Fruit fly (Drosophila melanogaster) whole organism, embryonic: ENCODE results near the gene CG32246.

Source experiments
- Atf-2 ChIP-seq: fragments of 200-800 bp; sonication (Bioruptor generic); optimal IDR thresholded peaks from 2 replicates; lab custom pipeline; 2016; ENCODE audit warnings: missing biosample characterization, missing genetic modification characterization
- CG12155 ChIP-seq: fragments of 200-800 bp; sonication (Bioruptor generic); optimal IDR thresholded peaks from 3 replicates; lab custom pipeline; 2016; ENCODE audit warnings: missing biosample characterization, missing genetic modification characterization
- CG12769 ChIP-seq: fragments of 200-800 bp; sonication (Bioruptor generic); optimal IDR thresholded peaks from 2 replicates; lab custom pipeline; 2019; ENCODE audit warnings: missing biosample characterization, mild to moderate bottlenecking, missing genetic modification characterization, moderate library complexity
- CG14667 ChIP-seq: fragments of 200-800 bp; sonication (Bioruptor generic); IDR thresholded peaks from 2 replicates; pipeline ENCODE4 v1.3.6; 2022; ENCODE audit warnings: missing biosample characterization, missing genetic modification characterization
- CG15073 ChIP-seq: fragments of 200-800 bp; sonication (Bioruptor generic); optimal IDR thresholded peaks from 2 replicates; lab custom pipeline; 2016; ENCODE audit warnings: missing biosample characterization, missing genetic modification characterization
- CG17385 ChIP-seq: fragments of 200-800 bp; sonication (Bioruptor generic); optimal IDR thresholded peaks from 3 replicates; lab custom pipeline; 2018; ENCODE audit warnings: missing biosample characterization, mild to moderate bottlenecking, missing genetic modification characterization
- CG17802 ChIP-seq: fragments of 200-800 bp; sonication (Bioruptor generic); optimal IDR thresholded peaks from 2 replicates; lab custom pipeline; 2018; ENCODE audit warnings: missing biosample characterization, mild to moderate bottlenecking, missing genetic modification characterization, moderate library complexity
- CG1792 ChIP-seq: fragments of 200-800 bp; sonication (Bioruptor generic); optimal IDR thresholded peaks from 2 replicates; lab custom pipeline; 2016; ENCODE audit warnings: missing biosample characterization, missing genetic modification characterization
- CG2129 ChIP-seq: fragments of 200-800 bp; sonication (Bioruptor generic); IDR thresholded peaks from 2 replicates; pipeline ENCODE4 v1.3.6; 2022; ENCODE audit warnings: missing biosample characterization, missing genetic modification characterization; ENCODE audit not compliant: partially characterized antibody
- CG2678 ChIP-seq: fragments of 200-800 bp; sonication (Bioruptor generic); optimal IDR thresholded peaks from 3 replicates; lab custom pipeline; 2019; ENCODE audit warnings: missing biosample characterization, mild to moderate bottlenecking, missing genetic modification characterization, moderate library complexity
- CG2712 ChIP-seq: fragments of 200-800 bp; optimal IDR thresholded peaks from 3 replicates; lab custom pipeline; 2019; ENCODE audit warnings: missing biosample characterization, mild to moderate bottlenecking, missing genetic modification characterization, moderate library complexity
- CG2875 ChIP-seq: fragments of 200-800 bp; sonication (Bioruptor generic); optimal IDR thresholded peaks from 2 replicates; lab custom pipeline; 2017; ENCODE audit warnings: missing biosample characterization, mild to moderate bottlenecking, missing genetic modification characterization, missing genetic modification reagents
- CG31365 ChIP-seq: fragments of 200-800 bp; sonication (Bioruptor generic); optimal IDR thresholded peaks from 2 replicates; lab custom pipeline; 2018; ENCODE audit warnings: missing biosample characterization, mild to moderate bottlenecking, missing genetic modification characterization
- CG3281 ChIP-seq: fragments of 200-800 bp; sonication (Bioruptor generic); optimal IDR thresholded peaks from 3 replicates; lab custom pipeline; 2017; ENCODE audit warnings: missing biosample characterization, mild to moderate bottlenecking, missing genetic modification characterization
- CG3838 ChIP-seq: fragments of 200-800 bp; sonication (Bioruptor generic); optimal IDR thresholded peaks from 3 replicates; lab custom pipeline; 2016; ENCODE audit warnings: missing biosample characterization, missing genetic modification characterization
- CG5180 ChIP-seq: fragments of 200-800 bp; sonication (Bioruptor generic); optimal IDR thresholded peaks from 3 replicates; lab custom pipeline; 2017; ENCODE audit warnings: missing biosample characterization, missing genetic modification characterization, mild to moderate bottlenecking, moderate library complexity, missing genetic modification reagents
- CG6272 ChIP-seq: fragments of 200-800 bp; sonication (Bioruptor generic); IDR thresholded peaks from 2 replicates; pipeline ENCODE4 v1.3.6; 2022; ENCODE audit warnings: missing biosample characterization, missing genetic modification characterization
- CG7987 ChIP-seq: fragments of 200-800 bp; sonication (Bioruptor generic); optimal IDR thresholded peaks from 2 replicates; lab custom pipeline; 2018; ENCODE audit warnings: missing biosample characterization, mild to moderate bottlenecking, missing genetic modification characterization, moderate library complexity
- CG9215 ChIP-seq: fragments of 200-800 bp; sonication (Bioruptor generic); IDR thresholded peaks from 2 replicates; pipeline ENCODE4 v1.3.6; 2022; ENCODE audit warnings: missing biosample characterization, missing genetic modification characterization
- D19B ChIP-seq: fragments of 200-800 bp; sonication (Bioruptor generic); optimal IDR thresholded peaks from 2 replicates; lab custom pipeline; 2017; ENCODE audit warnings: missing biosample characterization, mild to moderate bottlenecking, missing genetic modification characterization
- Fer2 ChIP-seq: fragments of 200-800 bp; sonication (Bioruptor generic); optimal IDR thresholded peaks from 2 replicates; lab custom pipeline; 2018; ENCODE audit warnings: missing biosample characterization, mild to moderate bottlenecking, missing genetic modification characterization, moderate library complexity
- GATAe ChIP-seq: fragments of 200-800 bp; sonication (Bioruptor generic); conservative IDR thresholded peaks from 2 replicates; pipeline ENCODE4 v1.3.6; 2022; ENCODE audit warnings: missing biosample characterization, missing genetic modification characterization
- H15 ChIP-seq: fragments of 200-800 bp; sonication (Bioruptor generic); IDR thresholded peaks from 3 replicates; pipeline ENCODE4 v1.3.6; 2022; ENCODE audit warnings: missing biosample characterization, missing genetic modification characterization
- H2.0 ChIP-seq: fragments of 200-800 bp; sonication (Bioruptor generic); IDR thresholded peaks from 2 replicates; pipeline ENCODE4 v1.3.6; 2022; ENCODE audit warnings: missing biosample characterization, missing genetic modification characterization
- HLH3B ChIP-seq: fragments of 200-800 bp; sonication (Bioruptor generic); IDR thresholded peaks from 2 replicates; pipeline ENCODE4 v1.3.6; 2022; ENCODE audit warnings: missing biosample characterization, missing genetic modification characterization
- Lhr ChIP-seq: fragments of 200-800 bp; sonication (Bioruptor generic); optimal IDR thresholded peaks from 3 replicates; lab custom pipeline; 2017; ENCODE audit warnings: mild to moderate bottlenecking, missing biosample characterization, missing genetic modification reagents, missing genetic modification characterization
- NC2β ChIP-seq: fragments of 200-800 bp; sonication (Bioruptor generic); optimal IDR thresholded peaks from 2 replicates; lab custom pipeline; 2016; ENCODE audit warnings: missing biosample characterization, missing genetic modification characterization
- Rx ChIP-seq: fragments of 200-800 bp; sonication (Bioruptor generic); IDR thresholded peaks from 2 replicates; pipeline ENCODE4 v1.3.6; 2022; ENCODE audit warnings: missing biosample characterization, missing genetic modification characterization
- Trl ChIP-seq, 3 experiments: fragments of >200 bp in 2 of 3; fragments of 200-800 bp in 1 of 3; sonication (Bioruptor generic) in 1 of 3; optimal IDR thresholded peaks; 2 replicates in 1 of 3; 3 replicates in 2 of 3; lab custom pipeline; 2016 to 2017; ENCODE audit warnings: missing biosample characterization in 1 of 3, missing genetic modification characterization in 1 of 3
- cad ChIP-seq: fragments of >200 bp; optimal IDR thresholded peaks from 2 replicates; lab custom pipeline; 2017; ENCODE audit warnings: missing biosample characterization, missing genetic modification characterization
- crc ChIP-seq: fragments of 200-800 bp; sonication (Bioruptor generic); optimal IDR thresholded peaks from 2 replicates; lab custom pipeline; 2016; ENCODE audit warnings: missing biosample characterization, missing genetic modification characterization
- fd64A ChIP-seq: fragments of 200-800 bp; sonication (Bioruptor generic); optimal IDR thresholded peaks from 3 replicates; lab custom pipeline; 2018; ENCODE audit warnings: missing biosample characterization, mild to moderate bottlenecking, missing genetic modification characterization
- fru ChIP-seq: fragments of >200 bp; optimal IDR thresholded peaks from 2 replicates; lab custom pipeline; 2017
- fu2 ChIP-seq: fragments of 200-800 bp; sonication (Bioruptor generic); optimal IDR thresholded peaks from 2 replicates; lab custom pipeline; 2016; ENCODE audit warnings: missing biosample characterization, missing genetic modification characterization
- gem ChIP-seq: fragments of 200-800 bp; sonication (Bioruptor generic); optimal IDR thresholded peaks from 2 replicates; lab custom pipeline; 2019; ENCODE audit warnings: missing biosample characterization, mild to moderate bottlenecking, missing genetic modification characterization, moderate library complexity
- her ChIP-seq: fragments of 200-800 bp; sonication (Bioruptor generic); optimal IDR thresholded peaks from 2 replicates; lab custom pipeline; 2016; ENCODE audit warnings: missing biosample characterization, missing genetic modification characterization
- kah ChIP-seq: fragments of 200-800 bp; sonication (Bioruptor generic); optimal IDR thresholded peaks from 2 replicates; lab custom pipeline; 2018; ENCODE audit warnings: missing biosample characterization, mild to moderate bottlenecking, missing genetic modification characterization
- nom ChIP-seq: fragments of 200-800 bp; sonication (Bioruptor generic); optimal IDR thresholded peaks from 2 replicates; lab custom pipeline; 2017; ENCODE audit warnings: missing biosample characterization, missing genetic modification characterization, mild to moderate bottlenecking, moderate library complexity, missing genetic modification reagents
- org-1 ChIP-seq: fragments of 200-800 bp; sonication (Bioruptor generic); optimal IDR thresholded peaks from 2 replicates; lab custom pipeline; 2017; ENCODE audit warnings: missing biosample characterization, missing genetic modification characterization
- pan ChIP-seq, 4 experiments: fragments of >200 bp in 3 of 4; fragments of 200-800 bp in 1 of 4; sonication (Bioruptor generic) in 1 of 4; optimal IDR thresholded peaks in 3 of 4; IDR thresholded peaks in 1 of 4; 2 replicates each; pipeline versions ENCODE4 v1.3.6 to Lab custom; 2017 to 2022; ENCODE audit warnings: missing biosample characterization in 2 of 4, missing genetic modification characterization in 2 of 4, mixed read lengths in 1 of 4
- pb ChIP-seq: fragments of 200-800 bp; sonication (Bioruptor generic); optimal IDR thresholded peaks from 3 replicates; lab custom pipeline; 2016; ENCODE audit warnings: missing biosample characterization, missing genetic modification characterization
- ranshi ChIP-seq: fragments of 200-800 bp; sonication (Bioruptor generic); IDR thresholded peaks from 2 replicates; pipeline ENCODE4 v1.3.6; 2022; ENCODE audit warnings: missing biosample characterization, missing genetic modification characterization
- sob ChIP-seq: fragments of 200-800 bp; sonication (Bioruptor generic); IDR thresholded peaks from 2 replicates; pipeline ENCODE4 v1.3.6; 2022; ENCODE audit warnings: missing biosample characterization, missing genetic modification characterization
- ssp ChIP-seq: fragments of 200-800 bp; sonication (Bioruptor generic); IDR thresholded peaks from 2 replicates; pipeline ENCODE4 v1.3.6; 2022; ENCODE audit warnings: missing biosample characterization, missing genetic modification characterization
- stwl ChIP-seq: fragments of 200-800 bp; sonication (Bioruptor generic); optimal IDR thresholded peaks from 3 replicates; lab custom pipeline; 2018; ENCODE audit warnings: missing biosample characterization, mild to moderate bottlenecking, missing genetic modification characterization, moderate library complexity
- tup ChIP-seq: fragments of 200-800 bp; sonication (Bioruptor generic); optimal IDR thresholded peaks from 2 replicates; lab custom pipeline; 2016; ENCODE audit warnings: missing biosample characterization, mild to moderate bottlenecking, missing genetic modification characterization, moderate library complexity
- twi ChIP-seq: fragments of 200-800 bp; optimal IDR thresholded peaks from 2 replicates; lab custom pipeline; 2019; ENCODE audit warnings: missing biosample characterization, mild to moderate bottlenecking, missing genetic modification characterization, moderate library complexity
- wor ChIP-seq: fragments of 200-800 bp; sonication (Bioruptor generic); IDR thresholded peaks from 2 replicates; pipeline ENCODE4 v1.3.6; 2022; ENCODE audit warnings: missing biosample characterization, missing genetic modification characterization

CG32246 gene

DNA sequence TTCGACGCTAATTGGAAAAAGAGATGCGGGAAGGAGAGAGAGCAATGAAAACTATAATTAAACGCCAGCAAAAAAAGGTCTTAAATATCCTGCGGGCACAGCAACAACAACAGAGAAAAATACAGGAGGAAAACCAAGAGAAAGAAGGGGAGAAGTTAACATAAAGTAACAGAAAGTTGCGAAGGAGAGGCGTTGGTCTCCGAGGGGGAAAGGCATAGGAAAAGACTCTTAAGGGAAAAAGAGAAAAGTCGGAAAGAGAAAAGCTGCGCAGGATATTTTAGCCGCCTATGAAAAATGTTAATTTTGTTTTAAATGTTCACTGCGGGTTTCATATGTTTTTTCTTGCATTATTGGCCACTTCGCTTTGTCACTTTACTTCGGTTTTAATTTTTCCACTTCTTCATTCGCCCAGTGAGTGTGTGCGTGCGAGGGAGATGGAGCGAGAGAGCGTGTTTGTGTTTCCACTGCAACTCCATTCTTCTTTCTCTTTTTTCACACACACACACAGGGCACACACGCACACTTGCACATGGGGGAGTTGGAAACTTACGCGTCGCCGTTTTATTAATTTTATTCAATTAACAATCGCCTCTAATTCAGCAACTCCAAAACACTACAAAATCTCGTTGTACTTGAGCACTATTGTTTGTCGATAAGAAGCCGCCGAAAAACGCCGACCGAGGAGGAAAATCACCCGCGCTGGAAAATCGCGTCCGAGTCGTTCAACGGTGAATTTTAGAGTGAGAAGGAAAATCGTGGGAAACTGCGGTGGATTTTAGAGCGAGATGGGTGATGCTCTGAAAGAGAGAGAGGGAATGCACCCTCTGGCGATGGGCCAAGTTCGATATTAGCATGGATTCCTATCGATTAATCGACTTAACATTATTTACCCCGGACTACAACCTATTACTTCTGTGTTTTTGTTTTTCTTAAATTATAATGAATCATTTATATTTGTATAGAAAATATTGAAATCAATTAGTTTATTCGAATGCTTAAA is 4.7 kb downstream of the CG32246 start, which contains the start of gene Src64B (continued):
- TF ChIP-seq stwl (peak; percentile 45), GATAe (GFP tag; lab: Robert Waterston, UW) (no peak), CG6272 (no peak), Rx (no peak), pb (GFP tag; lab: Kevin White, UChicago) (no peak), CG14667 (GFP tag; lab: Robert Waterston, UW) (no peak), crc (GFP tag; lab: Kevin White, UChicago) (no peak), CG3281 (peak; percentile 22), CG9215 (no peak), Fer2 (no peak), her (GFP tag; lab: Kevin White, UChicago) (no peak), CG2129 (GFP tag; lab: Robert Waterston, UW) (no peak), CG17802 (tag; lab: Kevin White, UChicago) (no peak), CG12155 (GFP tag; lab: Kevin White, UChicago) (no peak), nom (GFP tag; lab: Kevin White, UChicago) (peak; percentile 54), ranshi (no peak), Lhr (peak; percentile 56), CG2712 (tag; lab: Kevin White, UChicago) (peak; percentile 31), CG5180 (GFP tag; lab: Kevin White, UChicago) (peak; percentile 13), sob (peak; percentile 45; the same call in 1 of the 2 replicates), ssp (GFP tag; lab: Robert Waterston, UW) (no peak), HLH3B (GFP tag; lab: Robert Waterston, UW) (no peak), CG7987 (GFP tag; lab: Kevin White, UChicago) (peak; percentile 56), CG3838 (GFP tag; lab: Kevin White, UChicago) (no peak), Atf-2 (GFP tag; lab: Kevin White, UChicago) (no peak), H2.0 (GFP tag; lab: Robert Waterston, UW) (no peak), CG17385 (GFP tag; lab: Kevin White, UChicago) (peak; percentile 73), fu2 (GFP tag; lab: Kevin White, UChicago) (no peak), cad (GFP tag; lab: Kevin White, UChicago) (no peak), tup (GFP tag; lab: Kevin White, UChicago) (no peak), twi (tag; lab: Kevin White, UChicago) (no peak), org-1 (GFP tag; lab: Kevin White, UChicago) (no peak), fd64A (GFP tag; lab: Kevin White, UChicago) (peak; percentile 62), CG2875 (GFP tag; lab: Kevin White, UChicago) (peak; percentile 12), CG15073 (GFP tag; lab: Kevin White, UChicago) (no peak), D19B (no peak), CG12769 (peak; percentile 33), CG2678 (tag; lab: Kevin White, UChicago) (peak; percentile 27), CG31365 (tag; lab: Kevin White, UChicago) (no peak), pan (optimal IDR thresholded peaks at IDR 0.05; lab: Kevin White, UChicago) (no peak), pan (GFP tag; optimal IDR thresholded peaks at IDR 0.05 in 1 of 2, IDR thresholded peaks at IDR 0.05 in 1 of 2) (peak in 1 of 2 experiments; percentile 31), gem (tag; lab: Kevin White, UChicago) (no peak), CG1792 (GFP tag; lab: Kevin White, UChicago) (no peak), kah (GFP tag; lab: Kevin White, UChicago) (peak; percentile 42), fru (no peak), NC2β (GFP tag; lab: Kevin White, UChicago) (peak; percentile 9), Trl (optimal IDR thresholded peaks at IDR 0.05; lab: Kevin White, UChicago) (peak; percentile 47 to 74), Trl (GFP tag; optimal IDR thresholded peaks at IDR 0.05; lab: Kevin White, UChicago) (no peak), H15 (GFP tag; lab: Robert Waterston, UW) (no peak), wor (GFP tag; lab: Robert Waterston, UW) (no peak)
